Worm (Caenorhabditis elegans): ENCODE results near the gene pir-1.
A peak's percentile ranks its signal among the peaks of the same experiment; 100 is the strongest.

ce11 chrII:9211684-9212083 lies 34.6 kb downstream of the pir-1 start:
- TF ChIP-seq ama-1 (optimal IDR thresholded peaks at IDR 0.05) (no peak), nfya-1 (tag; optimal IDR thresholded peaks at IDR 0.05; ENCODE audit: insufficient read depth) (no peak), pqm-1 (tag; optimal IDR thresholded peaks at IDR 0.05) (peak; percentile 26), lsy-12 (tag; optimal IDR thresholded peaks at IDR 0.05) (peak; percentile 58)

Data from whole organism, L3 larva.